Fruit fly (Drosophila melanogaster) whole organism, adult: ENCODE results near the gene CG7025.

Experiments
- CG14711 ChIP-seq: fragments of 200-800 bp; sonication (Bioruptor generic); optimal IDR thresholded peaks from 2 replicates; lab custom pipeline; 2018; ENCODE audit warnings: missing biosample characterization, mild to moderate bottlenecking, missing genetic modification characterization, moderate library complexity
- CG1620 ChIP-seq: fragments of 200-800 bp; sonication (Bioruptor generic); optimal IDR thresholded peaks from 2 replicates; lab custom pipeline; 2016; ENCODE audit warnings: missing biosample characterization, missing genetic modification characterization
- CG33017 ChIP-seq: fragments of 200-800 bp; sonication (Bioruptor generic); optimal IDR thresholded peaks from 2 replicates; lab custom pipeline; 2018; ENCODE audit warnings: missing biosample characterization, mild to moderate bottlenecking, missing genetic modification characterization, moderate library complexity
- Clk ChIP-seq: fragments of 200-800 bp; sonication (Bioruptor generic); optimal IDR thresholded peaks from 2 replicates; lab custom pipeline; 2017; ENCODE audit warnings: missing biosample characterization, missing genetic modification characterization
- Mnt ChIP-seq: fragments of 200-800 bp; sonication (Bioruptor generic); optimal IDR thresholded peaks from 2 replicates; lab custom pipeline; 2016; ENCODE audit warnings: missing biosample characterization, mild to moderate bottlenecking, missing genetic modification characterization
- cnc ChIP-seq, 2 experiments: fragments of >200 bp; optimal IDR thresholded peaks; 2 replicates each; lab custom pipeline; 2017
- kay ChIP-seq: fragments of 200-800 bp; sonication (Bioruptor generic); peaks from one replicate; lab custom pipeline; 2016; ENCODE audit warnings: missing biosample characterization, missing genetic modification characterization, borderline replicate concordance
- ovo ChIP-seq: fragments of 200-800 bp; sonication (Bioruptor generic); optimal IDR thresholded peaks from 2 replicates; lab custom pipeline; 2016; ENCODE audit warnings: missing biosample characterization, missing genetic modification characterization
- tj ChIP-seq: fragments of 200-800 bp; sonication (Bioruptor generic); optimal IDR thresholded peaks from 3 replicates; lab custom pipeline; 2017; ENCODE audit warnings: missing biosample characterization, mild to moderate bottlenecking, missing genetic modification characterization, moderate library complexity
- toe ChIP-seq: fragments of 200-800 bp; sonication (Bioruptor generic); optimal IDR thresholded peaks from 2 replicates; lab custom pipeline; 2016; ENCODE audit warnings: missing biosample characterization, missing genetic modification characterization

DNA sequence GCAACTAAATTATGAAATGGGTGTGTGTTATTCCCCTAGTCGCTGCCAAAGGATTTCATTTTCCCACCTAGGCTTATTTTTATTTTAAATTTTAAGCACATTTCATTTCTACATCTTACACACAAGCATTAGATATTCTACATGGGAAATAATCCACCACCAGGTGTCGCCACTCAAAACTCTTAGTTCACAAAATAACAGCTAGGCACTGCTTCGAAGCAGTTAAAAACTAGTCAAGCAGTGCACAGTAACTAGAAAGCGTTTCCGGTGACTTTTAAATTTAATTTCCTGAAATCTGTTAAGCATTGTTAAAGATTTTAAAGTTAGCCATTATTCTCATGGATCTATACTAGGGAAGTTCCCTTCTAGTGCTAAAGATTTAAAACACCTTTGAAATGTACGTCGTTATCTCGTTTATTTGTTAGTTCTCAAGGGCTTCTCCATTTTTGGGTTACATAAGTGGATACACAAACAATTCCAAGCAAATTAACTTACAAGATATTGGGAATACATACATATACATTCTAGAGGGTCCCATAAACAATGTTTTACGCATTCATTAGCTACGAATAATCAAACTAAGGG lies 50.8 kb downstream of the CG7025 start:
- TF ChIP-seq CG33017 (tag; lab: Kevin White, UChicago) (no peak), kay (no peak), toe (GFP tag; lab: Kevin White, UChicago) (no peak), Clk (GFP tag; lab: Kevin White, UChicago) (no peak), ovo (peak; percentile 54), cnc (optimal IDR thresholded peaks at IDR 0.05; lab: Kevin White, UChicago) (no peak), tj (GFP tag; lab: Kevin White, UChicago) (no peak), CG14711 (tag; lab: Kevin White, UChicago) (no peak), CG1620 (GFP tag; lab: Kevin White, UChicago) (no peak), Mnt (GFP tag; lab: Kevin White, UChicago) (peak; percentile 45)
